Worm (Caenorhabditis elegans): Measurements from ENCODE around the gene C31E10.6.

DNA sequence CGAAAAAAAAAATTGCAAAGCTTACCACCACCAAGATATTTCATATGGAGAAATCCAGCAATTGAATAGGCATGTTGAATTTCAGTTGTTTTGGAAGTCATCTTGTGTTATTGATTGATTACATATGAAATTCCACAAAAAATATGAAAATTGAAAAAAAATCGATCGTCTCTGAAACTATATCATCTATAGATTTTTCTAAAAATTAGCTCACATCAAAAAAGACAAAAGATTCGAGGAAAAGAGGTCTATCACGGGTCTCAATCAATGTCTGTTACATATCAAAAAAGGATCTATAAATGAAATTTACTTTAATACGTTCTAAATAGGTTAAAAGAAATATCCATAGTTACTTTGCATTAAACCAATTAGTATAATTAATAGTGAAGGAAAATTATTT lies 16.3 kb downstream of the C31E10.6 start, which contains the start of gene tbc-19:
- TF ChIP-seq ces-1 (GFP tag; optimal IDR thresholded peaks at IDR 0.05), result no peak
- no peak for TF ChIP-seq snpc-4 (tag; optimal IDR thresholded peaks at IDR 0.05)
- TF ChIP-seq nhr-237 (tag; optimal IDR thresholded peaks at IDR 0.05), result no peak
- TF ChIP-seq fos-1 (tag; optimal IDR thresholded peaks at IDR 0.05), result no peak
- no peak for TF ChIP-seq rnt-1 (tag; optimal IDR thresholded peaks at IDR 0.05)
- TF ChIP-seq dpl-1 (GFP tag; optimal IDR thresholded peaks at IDR 0.05), result no peak
- no peak for TF ChIP-seq sup-37 (GFP tag; optimal IDR thresholded peaks at IDR 0.05)
- no peak for TF ChIP-seq hlh-17 (GFP tag; optimal IDR thresholded peaks at IDR 0.05; ENCODE audit: borderline replicate concordance)
